Worm (Caenorhabditis elegans) whole organism, late embryonic: Measurements from ENCODE around the gene T25B9.12.

ENCODE experiments used
- elt-2 ChIP-seq: sonication (generic microtip); optimal IDR thresholded peaks from 2 replicates; lab custom pipeline; 2016; ENCODE audit warnings: missing genetic modification reagents, missing genetic modification characterization, missing compliant biosample characterization
- gmeb-2 ChIP-seq: sonication (generic microtip); optimal IDR thresholded peaks from 2 replicates; lab custom pipeline; 2016; ENCODE audit warnings: missing genetic modification characterization, inconsistent platforms, missing compliant biosample characterization

- no peak for TF ChIP-seq gmeb-2
- no peak for TF ChIP-seq elt-2 (tag; lab: Kevin White, UChicago)
Measured at ce11 chrIV:10734527-10735436, 30.4 kb upstream of the T25B9.12 start, which contains the start of the genes orc-5 and cyb-1.
